Fruit fly (Drosophila melanogaster) whole organism, prepupa: ENCODE results near the gene CG14106.

Experiments used
- CG10631 ChIP-seq: fragments of 200-800 bp; sonication (Bioruptor generic); optimal IDR thresholded peaks from 2 replicates; lab custom pipeline; 2016; ENCODE audit warnings: missing biosample characterization, missing genetic modification characterization
- CG10669 ChIP-seq: fragments of 200-800 bp; sonication (Bioruptor generic); optimal IDR thresholded peaks from 3 replicates; lab custom pipeline; 2018; ENCODE audit warnings: missing biosample characterization, mild to moderate bottlenecking, missing genetic modification characterization, moderate library complexity
- CG11294 ChIP-seq: fragments of 200-800 bp; sonication (Bioruptor generic); IDR thresholded peaks from 2 replicates; pipeline ENCODE4 v1.3.6; 2022; ENCODE audit warnings: missing biosample characterization, missing genetic modification characterization
- CG11902 ChIP-seq: fragments of 200-800 bp; sonication (Bioruptor generic); optimal IDR thresholded peaks from 3 replicates; lab custom pipeline; 2016; ENCODE audit warnings: missing biosample characterization, missing genetic modification characterization
- CG3032 ChIP-seq: fragments of 200-800 bp; optimal IDR thresholded peaks from 2 replicates; lab custom pipeline; 2019; ENCODE audit warnings: missing biosample characterization, mild to moderate bottlenecking, missing genetic modification characterization, moderate library complexity
- CG32006 ChIP-seq: fragments of 200-800 bp; sonication (Bioruptor generic); optimal IDR thresholded peaks from 3 replicates; lab custom pipeline; 2017; ENCODE audit warnings: missing biosample characterization, mild to moderate bottlenecking, missing genetic modification characterization
- CG7368 ChIP-seq: fragments of 200-800 bp; sonication (Bioruptor generic); optimal IDR thresholded peaks from 3 replicates; lab custom pipeline; 2016; ENCODE audit warnings: missing biosample characterization, missing genetic modification characterization
- Hr39 ChIP-seq: fragments of 200-800 bp; sonication (Bioruptor generic); optimal IDR thresholded peaks from 2 replicates; lab custom pipeline; 2016; ENCODE audit warnings: missing biosample characterization, missing genetic modification characterization
- OdsH ChIP-seq: fragments of 200-800 bp; sonication (Bioruptor generic); optimal IDR thresholded peaks from 3 replicates; lab custom pipeline; 2016; ENCODE audit warnings: missing biosample characterization, missing genetic modification characterization
- Smox ChIP-seq: fragments of 200-800 bp; sonication (Bioruptor generic); optimal IDR thresholded peaks from 3 replicates; lab custom pipeline; 2016; ENCODE audit warnings: missing biosample characterization, missing genetic modification characterization
- Sox102F ChIP-seq: fragments of 200-800 bp; sonication (Bioruptor generic); optimal IDR thresholded peaks from 2 replicates; lab custom pipeline; 2016; ENCODE audit warnings: missing biosample characterization, mild to moderate bottlenecking, missing genetic modification characterization
- Sox14 ChIP-seq: fragments of 200-800 bp; sonication (Bioruptor generic); optimal IDR thresholded peaks from 3 replicates; lab custom pipeline; 2016; ENCODE audit warnings: missing biosample characterization, missing genetic modification characterization
- dsx ChIP-seq: fragments of 200-800 bp; optimal IDR thresholded peaks from 3 replicates; lab custom pipeline; 2019; ENCODE audit warnings: missing biosample characterization, mild to moderate bottlenecking, missing genetic modification characterization, moderate library complexity; ENCODE audit not compliant: poor library complexity, severe bottlenecking
- fd59A ChIP-seq: fragments of 200-800 bp; sonication (Bioruptor generic); optimal IDR thresholded peaks from 2 replicates; lab custom pipeline; 2017; ENCODE audit warnings: missing biosample characterization, mild to moderate bottlenecking, missing genetic modification characterization, missing genetic modification reagents

dm6 chr3L:13378202-13378601 lies 47.3 kb downstream of the CG14106 start, which contains the start of gene SNCF:
- TF ChIP-seq dsx (GFP tag; lab: Kevin White, UChicago) (no peak), fd59A (GFP tag; lab: Kevin White, UChicago) (no peak), CG11902 (no peak), Sox14 (no peak), CG32006 (GFP tag; lab: Kevin White, UChicago) (no peak), CG7368 (no peak), Sox102F (GFP tag; lab: Kevin White, UChicago) (no peak), CG3032 (tag; lab: Kevin White, UChicago) (no peak), CG10631 (GFP tag; lab: Kevin White, UChicago) (no peak), CG11294 (no peak), Hr39 (GFP tag; lab: Kevin White, UChicago) (no peak), OdsH (GFP tag; lab: Kevin White, UChicago) (no peak), Smox (no peak), CG10669 (GFP tag; lab: Kevin White, UChicago) (no peak)
